Worm (Caenorhabditis elegans) whole organism, L2 larva: ENCODE results near the gene gcst-1.
"Not testable (repeated sequence)": the region's sequence is repeated elsewhere in the genome, so short reads cannot be mapped to it uniquely, and the experiment has no call there.

Experiments used
- F13H6.1 ChIP-seq: sonication (generic microtip); optimal IDR thresholded peaks from 2 replicates; lab custom pipeline; 2016; ENCODE audit warnings: missing genetic modification characterization, missing compliant biosample characterization
- R02D3.7 ChIP-seq: fragments of 150-350 bp; optimal IDR thresholded peaks from 2 replicates; lab custom pipeline; 2014; ENCODE audit warnings: missing biosample characterization, missing genetic modification characterization
- Y55F3AM.14 ChIP-seq: fragments of 200-800 bp; sonication (Bioruptor generic); optimal IDR thresholded peaks from 2 replicates; lab custom pipeline; 2018; ENCODE audit warnings: mild to moderate bottlenecking, missing genetic modification characterization, missing compliant biosample characterization
- alr-1 ChIP-seq: fragments of 150-350 bp; optimal IDR thresholded peaks from 2 replicates; lab custom pipeline; 2014; ENCODE audit warnings: missing biosample characterization, missing genetic modification characterization
- ama-1 ChIP-seq: fragments of 150-350 bp; optimal IDR thresholded peaks from 2 replicates; lab custom pipeline; 2018; ENCODE audit warnings: inconsistent platforms
- ceh-16 ChIP-seq: fragments of 150-350 bp; optimal IDR thresholded peaks from 2 replicates; lab custom pipeline; 2014; ENCODE audit warnings: missing biosample characterization, missing genetic modification characterization
- crh-2 ChIP-seq: sonication (generic microtip); optimal IDR thresholded peaks from 2 replicates; lab custom pipeline; 2017; ENCODE audit warnings: missing biosample characterization, missing genetic modification characterization
- dmd-4 ChIP-seq: sonication (generic microtip); optimal IDR thresholded peaks from 2 replicates; lab custom pipeline; 2017; ENCODE audit warnings: missing biosample characterization, missing genetic modification characterization
- elt-1 ChIP-seq: fragments of 150-350 bp; optimal IDR thresholded peaks from 2 replicates; lab custom pipeline; 2014; ENCODE audit warnings: missing biosample characterization, missing genetic modification characterization
- elt-3 ChIP-seq: sonication (generic microtip); optimal IDR thresholded peaks from 2 replicates; lab custom pipeline; 2017; ENCODE audit warnings: missing biosample characterization, missing genetic modification characterization
- fos-1 ChIP-seq: fragments of 150-350 bp; optimal IDR thresholded peaks from 2 replicates; lab custom pipeline; 2014; ENCODE audit warnings: missing biosample characterization, missing genetic modification characterization
- gmeb-1 ChIP-seq: fragments of 150-350 bp; optimal IDR thresholded peaks from 2 replicates; lab custom pipeline; 2014; ENCODE audit warnings: missing biosample characterization, missing genetic modification characterization
- lin-13 ChIP-seq: fragments of 150-350 bp; optimal IDR thresholded peaks from 2 replicates; lab custom pipeline; 2014; ENCODE audit warnings: missing biosample characterization, missing genetic modification reagents, missing genetic modification characterization
- lsy-2 ChIP-seq, 2 experiments: fragments of 150-350 bp in 1 of 2; sonication (generic microtip) in 1 of 2; optimal IDR thresholded peaks; 2 replicates each; lab custom pipeline; 2014 to 2017; ENCODE audit warnings: missing biosample characterization in 2 of 2, missing genetic modification characterization in 2 of 2
- mdl-1 ChIP-seq, 2 experiments: fragments of 150-350 bp in 1 of 2; sonication (generic microtip) in 1 of 2; optimal IDR thresholded peaks; 2 replicates each; lab custom pipeline; 2017; ENCODE audit warnings: missing biosample characterization in 2 of 2, missing genetic modification characterization in 2 of 2
- nhr-10 ChIP-seq: sonication (generic microtip); optimal IDR thresholded peaks from 2 replicates; lab custom pipeline; 2017; ENCODE audit warnings: missing biosample characterization, missing genetic modification characterization
- nhr-11 ChIP-seq: fragments of 150-350 bp; optimal IDR thresholded peaks from 2 replicates; lab custom pipeline; 2014; ENCODE audit warnings: missing biosample characterization, missing genetic modification characterization
- nhr-129 ChIP-seq: fragments of 150-350 bp; optimal IDR thresholded peaks from 2 replicates; lab custom pipeline; 2014; ENCODE audit warnings: missing biosample characterization, missing genetic modification characterization
- nhr-21 ChIP-seq: fragments of 150-350 bp; optimal IDR thresholded peaks from 2 replicates; lab custom pipeline; 2014; ENCODE audit warnings: missing biosample characterization, missing genetic modification characterization
- nhr-23 ChIP-seq: fragments of 150-350 bp; optimal IDR thresholded peaks from 2 replicates; lab custom pipeline; 2014; ENCODE audit warnings: missing biosample characterization, missing genetic modification reagents, missing genetic modification characterization
- nhr-25 ChIP-seq: fragments of 150-350 bp; sonication (generic microtip); optimal IDR thresholded peaks from 3 replicates; lab custom pipeline; 2014; ENCODE audit warnings: missing biosample characterization, missing genetic modification characterization
- nhr-6 ChIP-seq: fragments of 150-350 bp; optimal IDR thresholded peaks from 2 replicates; lab custom pipeline; 2014; ENCODE audit warnings: missing biosample characterization, missing genetic modification characterization
- nhr-77 ChIP-seq: fragments of 150-350 bp; optimal IDR thresholded peaks from 2 replicates; lab custom pipeline; 2014; ENCODE audit warnings: missing biosample characterization, missing genetic modification characterization
- peb-1 ChIP-seq: fragments of 150-350 bp; optimal IDR thresholded peaks from 2 replicates; lab custom pipeline; 2014; ENCODE audit warnings: missing biosample characterization, missing genetic modification characterization
- sem-4 ChIP-seq: fragments of 150-350 bp; optimal IDR thresholded peaks from 2 replicates; lab custom pipeline; 2014; ENCODE audit warnings: missing biosample characterization, missing genetic modification reagents, missing genetic modification characterization
- sma-3 ChIP-seq: sonication (generic microtip); optimal IDR thresholded peaks from 2 replicates; lab custom pipeline; 2016; ENCODE audit warnings: missing genetic modification reagents, missing genetic modification characterization, missing compliant biosample characterization
- sma-9 ChIP-seq, 2 experiments: fragments of 150-350 bp in 1 of 2; sonication (generic microtip) in 1 of 2; optimal IDR thresholded peaks; 2 replicates each; lab custom pipeline; 2014 to 2016; ENCODE audit warnings: missing genetic modification characterization in 2 of 2, mild to moderate bottlenecking in 1 of 2, missing biosample characterization in 1 of 2, missing compliant biosample characterization in 1 of 2, missing genetic modification reagents in 1 of 2, moderate library complexity in 1 of 2
- snpc-4 ChIP-seq: fragments of 150-350 bp; optimal IDR thresholded peaks from 2 replicates; lab custom pipeline; 2014; ENCODE audit warnings: missing biosample characterization, missing genetic modification characterization
- unc-39 ChIP-seq: fragments of 150-350 bp; optimal IDR thresholded peaks from 2 replicates; lab custom pipeline; 2014; ENCODE audit warnings: missing biosample characterization, missing genetic modification characterization
- unc-55 ChIP-seq: fragments of 150-350 bp; sonication (generic microtip); optimal IDR thresholded peaks from 3 replicates; lab custom pipeline; 2014; ENCODE audit warnings: missing biosample characterization, missing genetic modification reagents, missing genetic modification characterization
- unc-62 ChIP-seq: fragments of 150-350 bp; optimal IDR thresholded peaks from 2 replicates; lab custom pipeline; 2014; ENCODE audit warnings: missing biosample characterization, missing genetic modification reagents, missing genetic modification characterization
- zag-1 ChIP-seq: fragments of 150-350 bp; optimal IDR thresholded peaks from 2 replicates; lab custom pipeline; 2014; ENCODE audit warnings: missing biosample characterization, missing genetic modification characterization
- ztf-1 ChIP-seq: fragments of 200-800 bp; sonication (Bioruptor generic); conservative IDR thresholded peaks from 2 replicates; pipeline ENCODE4 v1.3.6; 2022; ENCODE audit warnings: missing genetic modification characterization, missing compliant biosample characterization
- ztf-11 ChIP-seq: sonication (generic microtip); optimal IDR thresholded peaks from 2 replicates; lab custom pipeline; 2017; ENCODE audit warnings: missing biosample characterization, missing genetic modification characterization
- ztf-4 ChIP-seq: fragments of 150-350 bp; optimal IDR thresholded peaks from 2 replicates; lab custom pipeline; 2014; ENCODE audit warnings: missing biosample characterization, missing genetic modification characterization

Gene gcst-1

DNA sequence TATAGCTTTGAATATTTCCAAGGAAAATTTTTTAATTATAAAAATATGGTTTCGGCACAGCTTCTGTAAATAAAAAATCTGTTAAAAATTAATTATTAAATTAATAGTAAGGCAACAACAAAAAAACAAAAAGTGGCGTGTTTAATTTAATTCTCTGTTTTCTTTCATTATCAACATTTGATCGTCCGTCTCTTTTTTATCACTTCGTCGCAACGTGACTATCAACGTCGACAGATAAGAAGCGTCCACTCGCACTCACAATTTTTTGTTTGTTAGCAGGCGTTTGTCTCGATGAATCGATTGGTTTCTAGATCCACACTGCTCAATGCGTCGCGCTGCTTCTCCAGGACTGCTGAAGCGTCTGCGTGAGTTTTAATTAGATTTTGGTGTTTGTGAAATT, at the start of gene gcst-1:
Gene gcst-1, plus strand, starts transcription at position 277 of the 400 bp plus-strand sequence.
- TF ChIP-seq fos-1 (tag; lab: Kevin White, UChicago) (peak; percentile 78), ztf-1 (GFP tag; lab: Robert Waterston, UW) (no peak), snpc-4 (tag; lab: Kevin White, UChicago) (no peak), nhr-25 (tag; lab: Kevin White, UChicago) (no peak), peb-1 (tag; lab: Kevin White, UChicago) (no peak), ztf-4 (tag; lab: Kevin White, UChicago) (no peak), lsy-2 (tag; optimal IDR thresholded peaks at IDR 0.05; lab: Kevin White, UChicago) (no peak), unc-62 (GFP tag; lab: Kevin White, UChicago) (no peak), zag-1 (tag; lab: Kevin White, UChicago) (no peak), mdl-1 (tag; optimal IDR thresholded peaks at IDR 0.05; lab: Kevin White, UChicago) (peak in 1 of 2 experiments; percentile 12), alr-1 (no peak), lin-13 (GFP tag; lab: Kevin White, UChicago) (no peak), unc-55 (GFP tag; lab: Kevin White, UChicago) (no peak), unc-39 (tag; lab: Kevin White, UChicago) (no peak), F13H6.1 (tag; lab: Kevin White, UChicago) (no peak), crh-2 (peak; percentile 18), sem-4 (tag; lab: Kevin White, UChicago) (no peak), nhr-10 (no peak), gmeb-1 (tag; lab: Kevin White, UChicago) (no peak), nhr-129 (tag; lab: Kevin White, UChicago) (no peak), ztf-11 (tag; lab: Kevin White, UChicago) (no peak), ceh-16 (tag; lab: Kevin White, UChicago) (no peak), sma-9 (GFP tag; optimal IDR thresholded peaks at IDR 0.05; lab: Kevin White, UChicago) (peak; percentile 50), sma-9 (tag; optimal IDR thresholded peaks at IDR 0.05; lab: Kevin White, UChicago) (no peak), Y55F3AM.14 (GFP tag; lab: Kevin White, UChicago) (no peak)

DNA sequence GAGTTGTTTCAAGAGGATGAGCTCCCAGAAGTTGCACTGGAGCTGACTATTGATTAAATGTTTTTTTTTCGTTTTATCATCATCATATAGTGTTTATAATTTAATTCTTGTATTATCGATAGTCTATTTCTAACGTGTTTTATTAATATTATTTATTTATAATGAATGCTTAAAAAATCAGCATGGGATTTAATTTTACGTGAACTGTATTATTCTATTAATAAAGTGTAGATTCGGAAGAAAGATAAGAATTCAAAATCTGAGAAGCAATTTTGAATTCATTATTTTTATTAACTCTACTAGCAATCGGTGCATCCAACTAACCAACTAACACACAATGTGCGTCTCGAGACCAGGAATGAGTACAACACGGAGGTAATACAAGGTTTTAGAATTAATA, 49.4 kb upstream of the gcst-1 start, which contains the start of gene C14C11.1:
Gene C14C11.1, plus strand, starts transcription at position 301 of the 400 bp plus-strand sequence.
- not testable (repeated sequence) for TF ChIP-seq elt-1, R02D3.7, peb-1 (tag; lab: Kevin White, UChicago)

DNA sequence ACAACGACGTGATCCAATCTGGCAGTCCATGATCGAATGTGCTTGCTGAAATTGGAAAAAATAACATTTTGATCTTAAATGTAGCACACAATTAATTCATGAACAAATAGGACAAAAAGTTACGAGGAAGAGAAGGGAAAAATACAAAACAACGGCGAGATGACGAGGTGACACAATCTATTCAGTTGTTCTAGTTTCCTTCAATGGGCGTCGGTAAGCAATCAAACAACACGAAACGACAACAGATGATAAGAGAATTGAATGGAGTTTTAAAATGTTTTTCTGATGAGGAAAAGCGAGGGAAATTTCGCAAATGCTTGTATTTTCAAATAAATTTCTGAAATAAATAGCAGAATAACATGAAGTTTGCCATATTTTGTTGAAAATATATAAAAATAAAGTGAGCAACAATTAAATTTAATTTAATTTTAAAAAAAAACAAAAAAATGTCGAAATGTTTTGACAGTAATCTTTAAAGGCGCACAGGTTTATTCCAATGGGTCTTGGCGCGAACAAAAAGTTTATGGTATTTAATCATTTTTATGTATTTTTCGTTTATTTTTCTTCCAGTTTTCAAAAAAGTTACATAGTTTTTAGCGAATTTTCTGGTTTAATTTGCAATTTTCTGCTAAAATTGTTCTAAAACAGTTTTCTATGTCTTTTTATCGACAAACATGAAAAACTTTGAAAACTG, 46.5 kb upstream of the gcst-1 start, which contains the start of gene C14C11.7:
Gene C14C11.7, minus strand, starts transcription at position 51 of the 694 bp plus-strand sequence.
- TF ChIP-seq fos-1 (tag; lab: Kevin White, UChicago) = peak; percentile 1
- no peak for TF ChIP-seq nhr-21 (tag; lab: Kevin White, UChicago)
- TF ChIP-seq sma-9 (GFP tag; optimal IDR thresholded peaks at IDR 0.05; lab: Kevin White, UChicago) = no peak
- no peak for TF ChIP-seq sma-9 (tag; optimal IDR thresholded peaks at IDR 0.05; lab: Kevin White, UChicago)

DNA sequence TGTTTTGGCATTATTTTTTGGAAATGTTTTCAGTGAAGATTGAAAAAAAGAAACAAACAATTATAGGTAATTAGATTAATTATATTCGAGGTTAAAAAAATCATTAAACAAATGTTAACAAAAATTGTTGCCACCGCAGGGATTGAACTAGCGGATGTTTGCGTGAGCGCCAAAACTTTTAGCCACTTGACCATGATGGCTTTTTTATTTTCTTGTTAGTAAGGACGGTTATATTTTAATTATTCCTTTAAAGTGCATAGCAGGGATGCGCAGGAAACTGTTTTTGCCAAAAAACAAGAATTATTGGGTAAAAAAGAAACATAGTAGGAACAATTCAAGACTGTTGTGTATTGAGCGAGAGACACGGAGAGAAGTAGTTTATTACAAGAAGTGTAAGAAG, 45.4 kb upstream of the gcst-1 start:
- TF ChIP-seq dmd-4 = no peak
- TF ChIP-seq unc-39 (tag; lab: Kevin White, UChicago) = no peak
- TF ChIP-seq sma-3 (GFP tag; lab: Kevin White, UChicago) = peak; percentile 65
- TF ChIP-seq mdl-1 (tag; optimal IDR thresholded peaks at IDR 0.05; lab: Kevin White, UChicago) = no peak
- TF ChIP-seq nhr-23 (tag; lab: Kevin White, UChicago) = no peak
- TF ChIP-seq fos-1 (tag; lab: Kevin White, UChicago) = no peak
- TF ChIP-seq crh-2 = peak; percentile 55
- no peak for TF ChIP-seq nhr-77 (tag; lab: Kevin White, UChicago)
- TF ChIP-seq alr-1 = no peak
- no peak for TF ChIP-seq F13H6.1 (tag; lab: Kevin White, UChicago)
- peak; percentile 66 for TF ChIP-seq nhr-21 (tag; lab: Kevin White, UChicago)
- TF ChIP-seq Y55F3AM.14 (GFP tag; lab: Kevin White, UChicago) = peak; percentile 34
- no peak for TF ChIP-seq ama-1 (lab: Kevin White, UChicago)
- no peak for TF ChIP-seq nhr-11
- no peak for TF ChIP-seq snpc-4 (tag; lab: Kevin White, UChicago)
- no peak for TF ChIP-seq nhr-6 (tag; lab: Kevin White, UChicago)
- no peak for TF ChIP-seq elt-3 (tag; lab: Kevin White, UChicago)
- no peak for TF ChIP-seq elt-1 (tag; lab: Kevin White, UChicago)
- peak; percentile 3 for TF ChIP-seq gmeb-1 (tag; lab: Kevin White, UChicago)
- TF ChIP-seq lsy-2 (tag; optimal IDR thresholded peaks at IDR 0.05; lab: Kevin White, UChicago) = no peak
- no peak for TF ChIP-seq sem-4 (tag; lab: Kevin White, UChicago)
- TF ChIP-seq zag-1 (tag; lab: Kevin White, UChicago) = no peak
- peak; percentile 69 for TF ChIP-seq sma-9 (GFP tag; optimal IDR thresholded peaks at IDR 0.05; lab: Kevin White, UChicago)
- TF ChIP-seq sma-9 (tag; optimal IDR thresholded peaks at IDR 0.05; lab: Kevin White, UChicago) = no peak
